Worm (Caenorhabditis elegans): ENCODE data around the gene F20D6.8.

Gene F20D6.8

DNA sequence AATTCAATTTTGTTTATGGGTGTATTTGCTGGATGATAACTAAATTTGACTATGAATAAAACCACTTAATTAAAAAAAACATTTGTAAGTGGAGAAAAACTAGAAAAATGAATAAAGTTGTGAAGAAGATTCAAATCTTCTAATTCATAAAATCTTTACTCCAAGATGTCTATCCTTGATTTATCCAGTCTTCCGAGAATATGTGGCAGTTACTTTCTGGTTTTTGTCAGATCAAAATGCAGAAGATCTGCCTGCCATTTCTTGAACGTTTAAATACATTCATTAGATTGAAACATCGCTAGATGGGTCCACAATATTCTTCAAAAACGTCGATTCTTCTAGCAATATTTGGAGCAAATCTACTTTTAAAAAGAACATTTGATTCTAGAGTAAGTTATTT is 17.7 kb upstream of the F20D6.8 start, which contains the start of gene F20D6.2:
Gene F20D6.2 (plus strand): TSS at position 301 of the 400 bp plus-strand sequence.
- TF ChIP-seq mep-1 (tag; optimal IDR thresholded peaks at IDR 0.05) (no peak), aha-1 (tag) (peak; percentile 68), fkh-10 (GFP tag; optimal IDR thresholded peaks at IDR 0.05) (no peak), duxl-1 (tag; optimal IDR thresholded peaks at IDR 0.05; ENCODE audit: poor library complexity) (no peak), unc-62 (GFP tag; optimal IDR thresholded peaks at IDR 0.05 in 1 of 2) (peak in 1 of 2 experiments; percentile 1), unc-62 (tag; optimal IDR thresholded peaks at IDR 0.05) (no peak), dmd-9 (GFP tag; IDR thresholded peaks at IDR 0.05) (no peak), mxl-2 (GFP tag; conservative IDR thresholded peaks at IDR 0.05) (no peak), pqm-1 (tag; optimal IDR thresholded peaks at IDR 0.05) (no peak)

DNA sequence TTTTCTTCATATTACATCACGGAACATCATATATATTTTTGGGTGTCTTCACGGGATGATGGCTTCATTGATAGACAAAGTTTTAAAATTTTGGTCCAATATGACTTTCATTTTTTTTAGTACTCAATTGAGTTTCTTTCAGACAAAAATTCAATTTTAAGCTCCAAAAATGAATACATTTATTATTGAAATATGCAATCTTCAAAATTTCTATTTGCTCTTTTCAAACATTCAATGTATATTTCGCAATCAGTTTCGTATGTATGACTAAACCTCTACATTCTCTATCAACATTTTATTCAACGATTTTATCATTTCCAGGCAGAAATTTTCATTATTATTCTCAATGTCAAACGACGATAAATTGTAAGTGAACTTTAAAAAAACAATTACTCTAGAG is 15.3 kb upstream of the F20D6.8 start, which contains the start of gene srp-8:
Gene srp-8 (plus strand): TSS at position 301 of the 400 bp plus-strand sequence.
- TF ChIP-seq T20F7.1 (GFP tag; optimal IDR thresholded peaks at IDR 0.05) (no peak), ztf-11 (tag; optimal IDR thresholded peaks at IDR 0.05) (no peak), lin-38 (GFP tag; IDR thresholded peaks at IDR 0.05) (no peak), snpc-4 (tag; optimal IDR thresholded peaks at IDR 0.05) (no peak), spr-1 (tag; optimal IDR thresholded peaks at IDR 0.05) (no peak), fkh-10 (GFP tag; optimal IDR thresholded peaks at IDR 0.05) (no peak), mxl-2 (GFP tag; conservative IDR thresholded peaks at IDR 0.05) (no peak), aly-2 (tag; optimal IDR thresholded peaks at IDR 0.05) (no peak), ctbp-1 (GFP tag; IDR thresholded peaks at IDR 0.05) (no peak), unc-62 (GFP tag; optimal IDR thresholded peaks at IDR 0.05 in 1 of 2) (no peak), unc-62 (tag; optimal IDR thresholded peaks at IDR 0.05) (no peak), mdt-29 (GFP tag; IDR thresholded peaks at IDR 0.05) (no peak), egl-27 (tag; optimal IDR thresholded peaks at IDR 0.05) (no peak), dmd-6 (GFP tag; IDR thresholded peaks at IDR 0.05) (no peak)

DNA sequence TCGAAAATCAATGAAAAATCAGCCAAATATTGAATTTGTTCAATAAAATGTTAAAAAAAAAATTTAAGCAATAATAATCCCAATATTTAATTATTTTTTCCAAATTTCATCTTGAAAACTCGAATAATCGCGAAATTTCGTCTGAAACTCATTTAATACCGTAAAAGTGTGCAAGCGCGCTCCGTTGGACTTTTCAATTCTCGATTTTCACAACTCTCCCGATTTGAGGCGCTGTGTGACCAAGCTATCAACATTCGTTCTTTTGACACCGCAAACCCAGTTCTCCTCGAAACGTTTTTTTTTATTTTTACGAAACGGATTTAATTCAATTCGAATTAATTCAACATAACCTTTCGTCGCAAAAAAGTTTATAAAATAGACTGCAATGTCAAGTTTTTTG is 12.7 kb upstream of the F20D6.8 start:
- TF ChIP-seq lin-38 (GFP tag; IDR thresholded peaks at IDR 0.05): peak; percentile 68

- TF ChIP-seq dmd-6 (GFP tag; IDR thresholded peaks at IDR 0.05) (peak; percentile 47; the same call in 1 of the 2 replicates), lsy-2 (tag; optimal IDR thresholded peaks at IDR 0.05) (peak in 1 of 2 experiments; percentile 36), hmg-1.1 (GFP tag; IDR thresholded peaks at IDR 0.05) (peak; percentile 51; the same call in 1 of the 2 replicates), php-3 (GFP tag; IDR thresholded peaks at IDR 0.05) (0 out of 2 replicates have a peak, but pooled peaks have one; percentile 8), nhr-28 (tag; optimal IDR thresholded peaks at IDR 0.05) (peak; percentile 12), ceh-20 (GFP tag; IDR thresholded peaks at IDR 0.05) (0 out of 2 replicates have a peak, but pooled peaks have one; percentile 15), D1046.2 (GFP tag; IDR thresholded peaks at IDR 0.05) (0 out of 2 replicates have a peak, but pooled peaks have one; percentile 66), dve-1 (tag; optimal IDR thresholded peaks at IDR 0.05; ENCODE audit: insufficient read depth) (peak; percentile 64), nhr-76 (tag; optimal IDR thresholded peaks at IDR 0.05) (no peak), mxl-3 (GFP tag; optimal IDR thresholded peaks at IDR 0.05) (peak; percentile 5), sdz-12 (GFP tag; optimal IDR thresholded peaks at IDR 0.05) (no peak), lin-13 (GFP tag; optimal IDR thresholded peaks at IDR 0.05) (peak; percentile 48), madf-9 (GFP tag; conservative IDR thresholded peaks at IDR 0.05) (0 out of 2 replicates have a peak, but pooled peaks have one; percentile 25), duxl-1 (tag; optimal IDR thresholded peaks at IDR 0.05; ENCODE audit: poor library complexity) (no peak), daf-16 (GFP tag; optimal IDR thresholded peaks at IDR 0.05) (no peak), daf-16 (tag; optimal IDR thresholded peaks at IDR 0.05) (peak; percentile 89), zag-1 (tag; optimal IDR thresholded peaks at IDR 0.05) (no peak), dpl-1 (GFP tag; optimal IDR thresholded peaks at IDR 0.05) (no peak), ceh-44 (GFP tag; IDR thresholded peaks at IDR 0.05) (peak; percentile 62; the same call in 1 of the 2 replicates), mxl-2 (GFP tag; conservative IDR thresholded peaks at IDR 0.05) (no peak), nhr-6 (tag; optimal IDR thresholded peaks at IDR 0.05) (peak; percentile 62), lin-38 (GFP tag; IDR thresholded peaks at IDR 0.05) (peak; percentile 89), zfp-3 (GFP tag; conservative IDR thresholded peaks at IDR 0.05) (no peak), ceh-28 (tag; optimal IDR thresholded peaks at IDR 0.05) (no peak), nhr-42 (GFP tag; IDR thresholded peaks at IDR 0.05) (no peak), hlh-11 (tag; optimal IDR thresholded peaks at IDR 0.05) (peak; percentile 35), hlh-30 (tag; optimal IDR thresholded peaks at IDR 0.05; ENCODE audit: insufficient read depth) (peak; percentile 0)
These were observed 11.0 kb upstream of the F20D6.8 start, which contains the start of gene srp-7 for ce11 chrV:8178914-8179542. srp-7 (plus strand) TSS chrV:8179126.

Measured in whole organism, L4 larva.